Fruit fly (Drosophila melanogaster): ENCODE data around the gene CG6638.

- TF ChIP-seq CG14711 (tag; optimal IDR thresholded peaks at IDR 0.05): no peak
- TF ChIP-seq Hr96 (GFP tag; optimal IDR thresholded peaks at IDR 0.05): no peak
- no peak for TF ChIP-seq kay (GFP tag; ENCODE audit: borderline replicate concordance)
- no peak for TF ChIP-seq Clk (GFP tag; optimal IDR thresholded peaks at IDR 0.05)
- no peak for TF ChIP-seq toe (GFP tag; optimal IDR thresholded peaks at IDR 0.05)
- TF ChIP-seq bab1 (GFP tag; optimal IDR thresholded peaks at IDR 0.05): no peak
- no peak for TF ChIP-seq ovo (GFP tag; optimal IDR thresholded peaks at IDR 0.05)
- no peak for TF ChIP-seq cic (GFP tag; optimal IDR thresholded peaks at IDR 0.05)
- no peak for TF ChIP-seq cnc (optimal IDR thresholded peaks at IDR 0.05)
- TF ChIP-seq CG33017 (tag; optimal IDR thresholded peaks at IDR 0.05): no peak
- no peak for TF ChIP-seq CG7101 (tag; optimal IDR thresholded peaks at IDR 0.05)
These were observed 8.2 kb upstream of the CG6638 start for dm6 chr3L:8584086-8584485.

Data from whole organism, adult.